Worm (Caenorhabditis elegans) whole organism, L1 larva: Measurements from ENCODE around the gene wapl-1.

Experiments
- C16A3.4 ChIP-seq: fragments of 150-350 bp; optimal IDR thresholded peaks from 2 replicates; lab custom pipeline; 2014; ENCODE audit warnings: missing biosample characterization, missing genetic modification characterization
- C34B4.2 ChIP-seq: sonication (generic microtip); optimal IDR thresholded peaks from 2 replicates; lab custom pipeline; 2017; ENCODE audit warnings: mild to moderate bottlenecking, missing genetic modification characterization, missing compliant biosample characterization
- alr-1 ChIP-seq: fragments of 200-800 bp; sonication (Bioruptor generic); optimal IDR thresholded peaks from 2 replicates; lab custom pipeline; 2018; ENCODE audit warnings: borderline replicate concordance, mild to moderate bottlenecking, missing genetic modification characterization, missing compliant biosample characterization
- aly-2 ChIP-seq: fragments of 150-350 bp; optimal IDR thresholded peaks from 2 replicates; lab custom pipeline; 2014; ENCODE audit warnings: missing biosample characterization, missing genetic modification characterization
- blmp-1 ChIP-seq: fragments of 150-350 bp; optimal IDR thresholded peaks from 2 replicates; lab custom pipeline; 2014; ENCODE audit warnings: missing biosample characterization, missing genetic modification characterization
- ceh-88 ChIP-seq: fragments of 200-800 bp; sonication (Bioruptor generic); IDR thresholded peaks from 2 replicates; pipeline ENCODE4 v1.3.6; 2022; ENCODE audit warnings: missing genetic modification characterization, missing compliant biosample characterization
- ceh-90 ChIP-seq: sonication (generic microtip); optimal IDR thresholded peaks from 2 replicates; lab custom pipeline; 2016; ENCODE audit warnings: missing genetic modification characterization, missing compliant biosample characterization
- ces-1 ChIP-seq: fragments of 150-350 bp; optimal IDR thresholded peaks from 2 replicates; lab custom pipeline; 2014; ENCODE audit warnings: missing biosample characterization, missing genetic modification reagents, missing genetic modification characterization
- efl-1 ChIP-seq, 4 experiments: fragments of 150-350 bp; optimal IDR thresholded peaks in 3 of 4; peaks in 1 of 4; 1 replicate in 1 of 4; 2 replicates in 3 of 4; lab custom pipeline; 2014; ENCODE audit warnings: missing biosample characterization in 2 of 4, missing genetic modification characterization in 2 of 4, missing genetic modification reagents in 2 of 4
- efl-3 ChIP-seq: fragments of 200-800 bp; sonication (Bioruptor generic); optimal IDR thresholded peaks from 2 replicates; lab custom pipeline; 2018; ENCODE audit warnings: mild to moderate bottlenecking, missing genetic modification characterization, missing compliant biosample characterization
- egl-13 ChIP-seq: sonication (generic microtip); optimal IDR thresholded peaks from 2 replicates; lab custom pipeline; 2016; ENCODE audit warnings: missing genotype, missing genetic modification reagents, missing genetic modification characterization, missing compliant biosample characterization
- egl-27 ChIP-seq, 2 experiments: fragments of 150-350 bp in 1 of 2; sonication (generic microtip); optimal IDR thresholded peaks; 3 replicates each; lab custom pipeline; 2017 to 2018; ENCODE audit warnings: missing biosample characterization in 2 of 2, missing genetic modification characterization in 2 of 2, missing genetic modification reagents in 2 of 2
- ets-5 ChIP-seq: fragments of 200-800 bp; sonication (Bioruptor generic); IDR thresholded peaks from 2 replicates; pipeline ENCODE4 v1.3.6; 2022; ENCODE audit warnings: missing genetic modification characterization, missing compliant biosample characterization
- fkh-10 ChIP-seq: sonication (generic microtip); optimal IDR thresholded peaks from 2 replicates; lab custom pipeline; 2017; ENCODE audit warnings: missing biosample characterization, missing genetic modification reagents, missing genetic modification characterization
- fos-1 ChIP-seq: fragments of 150-350 bp; optimal IDR thresholded peaks from 2 replicates; lab custom pipeline; 2014; ENCODE audit warnings: missing biosample characterization, missing genetic modification characterization
- irx-1 ChIP-seq: sonication (generic microtip); optimal IDR thresholded peaks from 2 replicates; lab custom pipeline; 2016; ENCODE audit warnings: missing genetic modification characterization, missing compliant biosample characterization
- jun-1 ChIP-seq: fragments of 150-350 bp; optimal IDR thresholded peaks from 2 replicates; lab custom pipeline; 2014; ENCODE audit warnings: missing biosample characterization, missing genetic modification reagents, missing genetic modification characterization
- lin-13 ChIP-seq: fragments of 150-350 bp; optimal IDR thresholded peaks from 2 replicates; lab custom pipeline; 2014; ENCODE audit warnings: missing biosample characterization, missing genetic modification reagents, missing genetic modification characterization
- lin-15B ChIP-seq: fragments of 150-350 bp; sonication (generic microtip); optimal IDR thresholded peaks from 3 replicates; lab custom pipeline; 2014; ENCODE audit warnings: missing biosample characterization, missing genetic modification characterization
- lin-35 ChIP-seq, 2 experiments: fragments of 150-350 bp; optimal IDR thresholded peaks; 2 replicates each; lab custom pipeline; 2014; ENCODE audit warnings: missing biosample characterization in 2 of 2, missing genetic modification characterization in 2 of 2, missing genetic modification reagents in 2 of 2
- lsy-2 ChIP-seq, 2 experiments: fragments of 150-350 bp; optimal IDR thresholded peaks; 2 replicates each; lab custom pipeline; 2014; ENCODE audit warnings: missing biosample characterization in 2 of 2, missing genetic modification characterization in 2 of 2
- mab-9 ChIP-seq: fragments of 200-800 bp; sonication (Bioruptor generic); IDR thresholded peaks from 2 replicates; pipeline ENCODE4 v1.3.6; 2022; ENCODE audit warnings: missing genetic modification reagents, missing genetic modification characterization, missing compliant biosample characterization
- mdl-1 ChIP-seq, 2 experiments: fragments of 150-350 bp; optimal IDR thresholded peaks; 2 replicates each; lab custom pipeline; 2014 to 2017; ENCODE audit warnings: missing biosample characterization in 2 of 2, missing genetic modification characterization in 2 of 2, inconsistent platforms in 1 of 2
- nhr-11 ChIP-seq: fragments of 150-350 bp; optimal IDR thresholded peaks from 2 replicates; lab custom pipeline; 2014; ENCODE audit warnings: missing biosample characterization, missing genetic modification characterization
- nhr-20 ChIP-seq: sonication (generic microtip); optimal IDR thresholded peaks from 2 replicates; lab custom pipeline; 2016; ENCODE audit warnings: mild to moderate bottlenecking, missing genetic modification characterization, missing compliant biosample characterization
- nhr-47 ChIP-seq: sonication (generic microtip); optimal IDR thresholded peaks from 2 replicates; lab custom pipeline; 2016; ENCODE audit warnings: mild to moderate bottlenecking, missing genetic modification characterization, moderate library complexity, missing compliant biosample characterization
- nhr-76 ChIP-seq: sonication (generic microtip); optimal IDR thresholded peaks from 2 replicates; lab custom pipeline; 2017; ENCODE audit warnings: missing biosample characterization, missing genetic modification characterization
- nhr-77 ChIP-seq: fragments of 150-350 bp; optimal IDR thresholded peaks from 2 replicates; lab custom pipeline; 2014; ENCODE audit warnings: missing biosample characterization, missing genetic modification characterization
- nhr-85 ChIP-seq: sonication (generic microtip); peaks from one replicate; lab custom pipeline; 2016; ENCODE audit warnings: missing genetic modification characterization, inconsistent platforms, missing compliant biosample characterization
- nhr-90 ChIP-seq: sonication (generic microtip); optimal IDR thresholded peaks from 2 replicates; lab custom pipeline; 2016; ENCODE audit warnings: mild to moderate bottlenecking, missing genetic modification characterization, missing compliant biosample characterization; ENCODE audit not compliant: poor library complexity
- snu-23 ChIP-seq: sonication (generic microtip); optimal IDR thresholded peaks from 2 replicates; lab custom pipeline; 2016; ENCODE audit warnings: missing genetic modification characterization, missing compliant biosample characterization
- sup-37 ChIP-seq: fragments of 200-800 bp; sonication (Bioruptor generic); optimal IDR thresholded peaks from 2 replicates; lab custom pipeline; 2018; ENCODE audit warnings: mild to moderate bottlenecking, missing genetic modification characterization, missing compliant biosample characterization
- swsn-7 ChIP-seq: sonication (generic microtip); optimal IDR thresholded peaks from 2 replicates; lab custom pipeline; 2016; ENCODE audit warnings: missing genetic modification characterization, missing compliant biosample characterization
- tbx-2 ChIP-seq: sonication (generic microtip); optimal IDR thresholded peaks from 2 replicates; lab custom pipeline; 2016; ENCODE audit warnings: missing genetic modification characterization, missing compliant biosample characterization
- tlp-1 ChIP-seq: fragments of 150-350 bp; optimal IDR thresholded peaks from 2 replicates; lab custom pipeline; 2014; ENCODE audit warnings: missing biosample characterization, missing genetic modification characterization
- unc-130 ChIP-seq: fragments of 150-350 bp; optimal IDR thresholded peaks from 2 replicates; lab custom pipeline; 2017; ENCODE audit warnings: missing biosample characterization, missing genetic modification characterization, inconsistent platforms
- unc-98 ChIP-seq: fragments of 200-800 bp; sonication (Bioruptor generic); IDR thresholded peaks from 2 replicates; pipeline ENCODE4 v1.3.6; 2022; ENCODE audit warnings: missing genetic modification characterization, missing compliant biosample characterization
- vab-15 ChIP-seq: sonication (generic microtip); optimal IDR thresholded peaks from 2 replicates; lab custom pipeline; 2017; ENCODE audit warnings: missing genotype, mild to moderate bottlenecking, missing genetic modification characterization, missing compliant biosample characterization
- xbp-1 ChIP-seq: sonication (generic microtip); optimal IDR thresholded peaks from 2 replicates; lab custom pipeline; 2016; ENCODE audit warnings: missing genetic modification characterization, missing compliant biosample characterization
- ztf-11 ChIP-seq, 2 experiments: sonication (generic microtip); optimal IDR thresholded peaks; 2 replicates each; lab custom pipeline; 2016 to 2017; ENCODE audit warnings: missing genetic modification characterization in 2 of 2, missing biosample characterization in 1 of 2, missing compliant biosample characterization in 1 of 2
- ztf-4 ChIP-seq: fragments of 150-350 bp; optimal IDR thresholded peaks from 2 replicates; lab custom pipeline; 2014; ENCODE audit warnings: missing biosample characterization, missing genetic modification characterization

wapl-1 gene

DNA sequence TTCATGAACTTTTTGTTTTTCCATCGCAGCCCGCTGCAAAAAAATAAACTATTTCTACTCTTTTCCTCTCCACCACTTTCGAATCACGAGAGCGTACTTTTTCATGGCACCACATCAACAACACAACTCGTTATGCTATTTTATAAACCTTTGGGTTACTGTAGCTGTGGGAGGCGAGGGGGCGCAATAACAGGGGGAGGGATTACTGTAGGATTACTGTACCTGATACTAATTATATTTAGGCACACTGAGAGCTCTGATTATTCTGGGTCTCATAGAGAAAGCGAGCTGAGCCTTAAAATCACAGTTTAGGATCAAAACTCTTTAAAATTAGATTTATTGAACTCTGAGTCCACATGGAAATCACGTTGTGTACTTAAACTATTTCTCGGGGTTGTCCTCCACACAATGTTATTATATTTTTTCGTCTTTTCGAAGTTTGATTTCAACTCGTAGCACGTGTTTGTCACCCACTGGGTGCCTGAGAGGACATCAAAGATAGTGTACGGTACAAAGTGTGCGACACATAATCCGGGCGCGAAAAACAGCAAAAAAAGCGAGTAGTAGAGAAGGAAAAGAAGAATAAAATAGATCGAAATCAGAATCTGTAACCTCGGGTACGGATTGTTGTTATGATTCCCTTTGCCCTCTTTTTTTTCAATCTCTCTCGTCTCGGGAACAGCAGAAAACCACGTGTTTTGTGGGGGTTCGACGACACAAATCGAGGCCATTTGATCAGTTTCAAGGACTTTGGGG is 27.1 kb upstream of the wapl-1 start (continued):
- TF ChIP-seq nhr-11 (tag; lab: Kevin White, UChicago) (no peak), xbp-1 (tag; lab: Kevin White, UChicago) (peak; percentile 19), swsn-7 (tag; lab: Kevin White, UChicago) (no peak), fos-1 (tag; lab: Kevin White, UChicago) (no peak), efl-3 (GFP tag; lab: Kevin White, UChicago) (no peak), ceh-90 (tag; lab: Kevin White, UChicago) (no peak), tbx-2 (tag; lab: Kevin White, UChicago) (peak; percentile 25), jun-1 (no peak), unc-98 (GFP tag; lab: Robert Waterston, UW) (no peak), lin-15B (tag; lab: Kevin White, UChicago) (no peak), lin-35 (GFP tag; optimal IDR thresholded peaks at IDR 0.05; lab: Kevin White, UChicago) (peak; percentile 17 to 68), unc-130 (tag; lab: Kevin White, UChicago) (peak; percentile 3), lin-13 (GFP tag; lab: Kevin White, UChicago) (peak; percentile 6), C34B4.2 (tag; lab: Kevin White, UChicago) (no peak), C16A3.4 (tag; lab: Kevin White, UChicago) (peak; percentile 54), sup-37 (GFP tag; lab: Kevin White, UChicago) (no peak), lsy-2 (tag; optimal IDR thresholded peaks at IDR 0.05; lab: Kevin White, UChicago) (peak in 1 of 2 experiments; percentile 62), snu-23 (peak; percentile 80), aly-2 (tag; lab: Kevin White, UChicago) (no peak), ztf-4 (peak; percentile 30), mab-9 (no peak), fkh-10 (GFP tag; lab: Kevin White, UChicago) (no peak), ets-5 (GFP tag; lab: Robert Waterston, UW) (no peak), alr-1 (no peak), efl-1 (optimal IDR thresholded peaks at IDR 0.05; lab: Kevin White, UChicago) (peak in 1 of 2 experiments; percentile 23), efl-1 (GFP tag; optimal IDR thresholded peaks at IDR 0.05 in 1 of 2; lab: Kevin White, UChicago) (peak; percentile 37 to 93), vab-15 (no peak), mdl-1 (tag; optimal IDR thresholded peaks at IDR 0.05; lab: Kevin White, UChicago) (peak in 1 of 2 experiments; percentile 89), irx-1 (tag; lab: Kevin White, UChicago) (no peak), egl-27 (tag; optimal IDR thresholded peaks at IDR 0.05; lab: Kevin White, UChicago) (no peak), nhr-76 (tag; lab: Kevin White, UChicago) (no peak), nhr-85 (peak; percentile 98), nhr-90 (tag; lab: Kevin White, UChicago) (peak; percentile 71), ceh-88 (GFP tag; lab: Robert Waterston, UW) (0 out of 2 replicates have a peak, but pooled peaks have one; percentile 32), ces-1 (no peak), nhr-77 (tag; lab: Kevin White, UChicago) (no peak), tlp-1 (no peak), blmp-1 (tag; lab: Kevin White, UChicago) (peak; percentile 81), ztf-11 (tag; optimal IDR thresholded peaks at IDR 0.05; lab: Kevin White, UChicago) (no peak), egl-13 (tag; lab: Kevin White, UChicago) (no peak), nhr-47 (peak; percentile 44), nhr-20 (peak; percentile 86)
